Fruit fly (Drosophila melanogaster) whole organism, pupa: ENCODE measurements around the gene CtIP.

Experiments used
- CG10348 ChIP-seq: fragments of 200-800 bp; sonication (Bioruptor generic); IDR thresholded peaks from 2 replicates; pipeline ENCODE4 v1.3.6; 2022; ENCODE audit warnings: missing biosample characterization, missing genetic modification characterization
- CG12605 ChIP-seq: fragments of 200-800 bp; sonication (Bioruptor generic); IDR thresholded peaks from 2 replicates; pipeline ENCODE4 v1.3.6; 2022; ENCODE audit warnings: missing biosample characterization, missing genetic modification characterization
- CG13204 ChIP-seq: fragments of 200-800 bp; sonication (Bioruptor generic); optimal IDR thresholded peaks from 2 replicates; lab custom pipeline; 2018; ENCODE audit warnings: missing biosample characterization, mild to moderate bottlenecking, missing genetic modification characterization, moderate library complexity
- CG14655 ChIP-seq: fragments of 200-800 bp; sonication (Bioruptor generic); optimal IDR thresholded peaks from 3 replicates; lab custom pipeline; 2017; ENCODE audit warnings: mild to moderate bottlenecking, missing biosample characterization, missing genetic modification reagents, missing genetic modification characterization
- CG15710 ChIP-seq: fragments of 200-800 bp; sonication (Bioruptor generic); optimal IDR thresholded peaks from 2 replicates; lab custom pipeline; 2018; ENCODE audit warnings: missing biosample characterization, mild to moderate bottlenecking, missing genetic modification characterization, moderate library complexity
- CG17806 ChIP-seq: fragments of 200-800 bp; sonication (Bioruptor generic); optimal IDR thresholded peaks from 2 replicates; lab custom pipeline; 2018; ENCODE audit warnings: missing biosample characterization, mild to moderate bottlenecking, missing genetic modification characterization, moderate library complexity
- CG32121 ChIP-seq: fragments of 200-800 bp; sonication (Bioruptor generic); IDR thresholded peaks from 2 replicates; pipeline ENCODE4 v1.3.6; 2022; ENCODE audit warnings: missing biosample characterization, missing genetic modification characterization
- CG34367 ChIP-seq: fragments of 200-800 bp; sonication (Bioruptor generic); optimal IDR thresholded peaks from 2 replicates; lab custom pipeline; 2018; ENCODE audit warnings: missing biosample characterization, mild to moderate bottlenecking, missing genetic modification characterization
- CG4496 ChIP-seq: fragments of 200-800 bp; sonication (Bioruptor generic); IDR thresholded peaks from 3 replicates; pipeline ENCODE4 v1.3.6; 2022; ENCODE audit warnings: missing biosample characterization, missing genetic modification characterization
- CG8159 ChIP-seq: fragments of 200-800 bp; sonication (Bioruptor generic); optimal IDR thresholded peaks from 3 replicates; lab custom pipeline; 2018; ENCODE audit warnings: missing biosample characterization, mild to moderate bottlenecking, missing genetic modification characterization, moderate library complexity
- CG8301 ChIP-seq: fragments of 200-800 bp; sonication (Bioruptor generic); optimal IDR thresholded peaks from 2 replicates; lab custom pipeline; 2018; ENCODE audit warnings: missing biosample characterization, mild to moderate bottlenecking, missing genetic modification characterization
- CG9948 ChIP-seq: fragments of 200-800 bp; sonication (Bioruptor generic); optimal IDR thresholded peaks from 2 replicates; lab custom pipeline; 2018; ENCODE audit warnings: missing biosample characterization, mild to moderate bottlenecking, missing genetic modification characterization, moderate library complexity
- D1 ChIP-seq: fragments of 200-800 bp; sonication (Bioruptor generic); optimal IDR thresholded peaks from 2 replicates; lab custom pipeline; 2018; ENCODE audit warnings: missing biosample characterization, mild to moderate bottlenecking, missing genetic modification characterization, moderate library complexity
- EcR ChIP-seq: fragments of 200-800 bp; sonication (Bioruptor generic); optimal IDR thresholded peaks from 3 replicates; lab custom pipeline; 2019; ENCODE audit warnings: missing biosample characterization, missing genetic modification characterization, mild to moderate bottlenecking, moderate library complexity, missing genetic modification reagents
- Ets98B ChIP-seq: fragments of 200-800 bp; sonication (Bioruptor generic); IDR thresholded peaks from 2 replicates; pipeline ENCODE4 v1.3.6; 2022; ENCODE audit warnings: missing biosample characterization, missing genetic modification characterization
- Pif1A ChIP-seq: fragments of 200-800 bp; sonication (Bioruptor generic); optimal IDR thresholded peaks from 3 replicates; lab custom pipeline; 2016; ENCODE audit warnings: missing biosample characterization, missing genetic modification characterization
- Pif1B ChIP-seq: fragments of 200-800 bp; sonication (Bioruptor generic); optimal IDR thresholded peaks from 3 replicates; lab custom pipeline; 2016; ENCODE audit warnings: missing biosample characterization, missing genetic modification characterization
- Snoo ChIP-seq: fragments of 200-800 bp; sonication (Bioruptor generic); optimal IDR thresholded peaks from 3 replicates; lab custom pipeline; 2017; ENCODE audit warnings: missing biosample characterization, mild to moderate bottlenecking, missing genetic modification characterization, inconsistent platforms
- fd96Ca ChIP-seq: fragments of 200-800 bp; sonication (Bioruptor generic); IDR thresholded peaks from 3 replicates; pipeline ENCODE4 v1.3.6; 2022; ENCODE audit warnings: missing biosample characterization, missing genetic modification characterization
- gl ChIP-seq: fragments of 200-800 bp; sonication (Bioruptor generic); optimal IDR thresholded peaks from 2 replicates; lab custom pipeline; 2018; ENCODE audit warnings: missing biosample characterization, mild to moderate bottlenecking, missing genetic modification characterization
- rn ChIP-seq: fragments of 200-800 bp; sonication (Bioruptor generic); IDR thresholded peaks from 2 replicates; pipeline ENCODE4 v1.3.6; 2022; ENCODE audit warnings: missing biosample characterization, missing genetic modification characterization

Gene CtIP

DNA sequence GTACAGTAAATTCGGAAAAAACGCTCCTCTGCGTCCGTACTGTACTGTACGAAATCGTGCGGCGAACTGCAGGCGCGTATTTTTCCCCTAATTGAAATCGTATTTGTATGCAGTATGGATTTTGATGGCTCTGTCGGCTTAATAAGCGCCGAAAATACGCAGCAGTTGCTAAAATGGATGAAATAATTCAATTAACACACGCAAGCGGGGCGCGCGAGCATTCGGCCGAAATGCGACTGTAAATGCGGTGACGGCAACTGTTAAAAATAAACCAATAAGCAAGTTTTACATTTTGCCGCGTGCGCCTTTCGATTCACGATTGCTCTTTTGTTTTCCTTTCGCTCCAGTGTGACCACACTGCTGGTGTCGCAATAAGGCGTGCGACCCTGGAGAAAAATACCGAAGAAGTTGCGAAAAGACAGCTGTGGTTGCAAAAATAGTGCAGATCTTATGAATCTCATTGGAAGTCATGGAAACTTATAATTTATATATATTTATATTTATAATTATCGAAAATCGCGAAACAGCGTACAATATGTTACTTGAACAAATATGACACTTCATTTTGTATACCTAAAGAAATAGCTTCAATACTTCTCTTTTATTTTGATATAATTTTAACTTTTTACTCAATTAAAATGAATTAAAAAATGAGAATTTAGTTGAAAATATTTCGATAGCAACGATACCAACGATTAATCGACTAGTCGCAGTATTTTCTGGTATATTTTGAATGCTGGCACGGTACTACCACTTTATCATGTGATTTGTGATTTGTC is 37.2 kb downstream of the CtIP start, which contains the start of the genes CG32428 and CG5969:
TSS of gene CG32428 (minus strand) at position 703 of the 779 bp plus-strand sequence.
TSS of gene CG5969 (plus strand) at position 763 of the 779 bp plus-strand sequence.
- TF ChIP-seq CG4496 (peak; percentile 88), CG12605 (peak; percentile 64), CG10348 (GFP tag; lab: Robert Waterston, UW) (no peak), fd96Ca (GFP tag; lab: Robert Waterston, UW) (peak; percentile 57; the same call in 2 of the 3 replicates), Pif1A (GFP tag; lab: Kevin White, UChicago) (peak; percentile 52), rn (GFP tag; lab: Robert Waterston, UW) (peak; percentile 61), CG32121 (GFP tag; lab: Robert Waterston, UW) (peak; percentile 80), EcR (no peak), CG8301 (tag; lab: Kevin White, UChicago) (peak; percentile 65), CG8159 (peak; percentile 81), CG9948 (tag; lab: Kevin White, UChicago) (peak; percentile 74), Ets98B (GFP tag; lab: Robert Waterston, UW) (peak; percentile 67), CG14655 (GFP tag; lab: Kevin White, UChicago) (peak; percentile 77), gl (no peak), D1 (tag; lab: Kevin White, UChicago) (peak; percentile 18), CG15710 (tag; lab: Kevin White, UChicago) (peak; percentile 82), Pif1B (GFP tag; lab: Kevin White, UChicago) (peak; percentile 51), Snoo (peak; percentile 72), CG13204 (GFP tag; lab: Kevin White, UChicago) (no peak), CG17806 (tag; lab: Kevin White, UChicago) (peak; percentile 72), CG34367 (tag; lab: Kevin White, UChicago) (peak; percentile 71)

DNA sequence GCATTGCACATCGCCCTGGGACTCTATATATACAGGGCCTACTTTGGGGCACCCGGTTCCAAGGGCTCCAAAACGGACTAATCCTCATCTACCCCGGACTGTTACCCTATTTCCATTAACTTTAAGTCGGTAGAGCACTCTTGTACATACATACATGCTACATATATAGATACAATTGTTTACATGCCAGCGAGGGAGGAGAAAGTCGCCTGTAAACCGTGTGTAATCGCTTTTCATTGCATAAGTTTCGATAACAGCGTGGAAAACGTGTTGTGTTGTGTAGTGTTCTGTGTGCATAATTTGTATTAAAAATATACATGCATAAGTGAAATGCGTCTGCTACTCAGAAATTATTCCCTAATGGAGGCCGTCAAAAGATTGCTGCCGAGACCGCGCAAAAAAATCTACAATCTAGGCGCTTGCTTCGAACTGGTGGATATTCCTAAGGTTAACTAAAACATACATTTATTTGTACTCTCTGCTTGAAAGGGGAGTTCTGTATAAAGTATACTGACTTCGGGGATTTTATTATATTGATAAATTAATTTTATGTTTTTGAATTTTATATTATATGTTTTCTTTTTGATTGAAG is 38.2 kb downstream of the CtIP start, which contains the start of gene isoQC:
TSS of gene isoQC (plus strand) at position 270 of the 592 bp plus-strand sequence.
- TF ChIP-seq D1 (tag; lab: Kevin White, UChicago) (no peak), gl (no peak), CG12605 (no peak), CG13204 (GFP tag; lab: Kevin White, UChicago) (no peak), CG15710 (tag; lab: Kevin White, UChicago) (no peak), CG4496 (no peak), Pif1B (GFP tag; lab: Kevin White, UChicago) (no peak), CG34367 (tag; lab: Kevin White, UChicago) (no peak), CG8159 (no peak), CG8301 (tag; lab: Kevin White, UChicago) (no peak), CG9948 (tag; lab: Kevin White, UChicago) (no peak), CG14655 (GFP tag; lab: Kevin White, UChicago) (no peak), EcR (no peak)

dm6 chr3L:20474789-20475208 is 38.7 kb downstream of the CtIP start:
- TF ChIP-seq gl (peak; percentile 47), D1 (tag; lab: Kevin White, UChicago) (peak; percentile 75), Snoo (peak; percentile 83), Pif1A (GFP tag; lab: Kevin White, UChicago) (peak; percentile 90), Ets98B (GFP tag; lab: Robert Waterston, UW) (no peak), CG17806 (tag; lab: Kevin White, UChicago) (peak; percentile 84), CG12605 (no peak), CG8301 (tag; lab: Kevin White, UChicago) (peak; percentile 81), CG10348 (GFP tag; lab: Robert Waterston, UW) (no peak), CG9948 (tag; lab: Kevin White, UChicago) (peak; percentile 64), Pif1B (GFP tag; lab: Kevin White, UChicago) (peak; percentile 83), EcR (no peak), CG15710 (tag; lab: Kevin White, UChicago) (peak; percentile 73), CG8159 (peak; percentile 80), CG34367 (tag; lab: Kevin White, UChicago) (peak; percentile 59), CG14655 (GFP tag; lab: Kevin White, UChicago) (peak; percentile 83)
- TF ChIP-seq, all 21 proteins: peak for 12

DNA sequence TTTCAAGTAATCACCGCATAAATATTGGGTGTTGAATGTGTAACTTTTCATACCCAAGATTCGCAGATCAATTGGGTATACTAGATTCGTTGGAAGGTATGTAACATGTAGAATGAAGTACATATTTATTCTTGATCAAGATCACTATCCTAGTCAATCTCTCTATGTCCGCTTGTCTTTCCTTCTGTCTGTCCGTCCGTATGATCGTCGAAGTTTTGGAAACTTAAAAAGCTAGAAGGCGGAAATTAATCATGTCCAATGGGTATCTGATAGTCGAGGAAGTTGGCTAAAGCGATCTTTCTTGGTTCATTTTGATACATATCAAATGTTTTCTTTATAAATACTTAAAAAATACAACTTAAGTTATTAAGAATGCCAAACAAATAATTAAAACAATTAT is 51.6 kb downstream of the CtIP start:
- no peak for TF ChIP-seq Snoo
- no peak for TF ChIP-seq CG15710 (tag; lab: Kevin White, UChicago)
- no peak for TF ChIP-seq CG9948 (tag; lab: Kevin White, UChicago)
- no peak for TF ChIP-seq fd96Ca (GFP tag; lab: Robert Waterston, UW)
- TF ChIP-seq CG12605 = no peak
- no peak for TF ChIP-seq CG17806 (tag; lab: Kevin White, UChicago)
- no peak for TF ChIP-seq CG8301 (tag; lab: Kevin White, UChicago)
- no peak for TF ChIP-seq CG32121 (GFP tag; lab: Robert Waterston, UW)
- no peak for TF ChIP-seq Ets98B (GFP tag; lab: Robert Waterston, UW)
- TF ChIP-seq gl = no peak
- no peak for TF ChIP-seq Pif1A (GFP tag; lab: Kevin White, UChicago)
- TF ChIP-seq CG13204 (GFP tag; lab: Kevin White, UChicago) = no peak
- no peak for TF ChIP-seq Pif1B (GFP tag; lab: Kevin White, UChicago)
- no peak for TF ChIP-seq rn (GFP tag; lab: Robert Waterston, UW)
- no peak for TF ChIP-seq EcR
